Fruit fly (Drosophila melanogaster): ENCODE data around the gene Ndc1.
A peak's percentile ranks its signal among the peaks of the same experiment; 100 is the strongest.

Ndc1 gene

dm6 chr3R:23911073-23911690 lies 13.0 kb upstream of the Ndc1 start (continued):
- TF ChIP-seq Lhr (GFP tag; optimal IDR thresholded peaks at IDR 0.05) (no peak), CG7839 (tag; optimal IDR thresholded peaks at IDR 0.05) (no peak), zfh1 (GFP tag; IDR thresholded peaks at IDR 0.05) (no peak), CG3407 (GFP tag; optimal IDR thresholded peaks at IDR 0.05) (no peak), crol (GFP tag; IDR thresholded peaks at IDR 0.05) (0 out of 2 replicates have a peak, but pooled peaks have one; percentile 12), sens (GFP tag) (no peak), Myb (GFP tag; optimal IDR thresholded peaks at IDR 0.05) (no peak), NC2α (GFP tag; optimal IDR thresholded peaks at IDR 0.05) (no peak), D19B (GFP tag; optimal IDR thresholded peaks at IDR 0.05) (no peak), onecut (GFP tag; IDR thresholded peaks at IDR 0.05) (no peak), CG12769 (tag; optimal IDR thresholded peaks at IDR 0.05) (peak; percentile 66), Elba2 (GFP tag; optimal IDR thresholded peaks at IDR 0.05) (no peak), abd-A (tag; optimal IDR thresholded peaks at IDR 0.05) (peak; percentile 87), pros (GFP tag; optimal IDR thresholded peaks at IDR 0.05) (peak; percentile 63), dm (GFP tag; optimal IDR thresholded peaks at IDR 0.05) (no peak), oc (tag; optimal IDR thresholded peaks at IDR 0.05) (peak; percentile 50), CG10147 (GFP tag; optimal IDR thresholded peaks at IDR 0.05) (no peak), wek (GFP tag; optimal IDR thresholded peaks at IDR 0.05) (no peak), Hr78 (GFP tag; optimal IDR thresholded peaks at IDR 0.05) (peak in 1 of 2 experiments; percentile 29), mirr (GFP tag; optimal IDR thresholded peaks at IDR 0.05) (no peak), gro (GFP tag; optimal IDR thresholded peaks at IDR 0.05) (no peak), CG13894 (tag; optimal IDR thresholded peaks at IDR 0.05) (peak; percentile 45), Taf1 (GFP tag; IDR thresholded peaks at IDR 0.05) (no peak)

DNA sequence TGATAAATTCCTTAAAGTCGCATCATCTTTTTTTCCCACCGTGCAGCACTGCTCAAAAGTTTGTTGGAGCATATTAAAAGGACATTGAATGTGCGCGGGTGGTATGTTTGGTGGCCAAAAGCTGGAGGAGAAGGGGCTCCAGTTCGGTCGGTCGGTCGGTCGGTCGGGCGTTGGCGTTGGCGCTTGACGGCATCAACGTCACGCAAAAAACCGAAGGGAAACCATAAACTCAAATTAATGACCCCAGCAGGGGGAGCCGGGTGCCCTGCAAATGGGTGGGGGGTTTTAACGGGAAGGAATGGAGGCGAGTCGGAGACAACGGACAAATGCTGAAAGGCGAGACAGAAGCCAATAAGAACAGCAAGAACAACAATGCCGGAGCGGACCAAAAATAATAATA lies 11.8 kb upstream of the Ndc1 start:
- TF ChIP-seq Med (GFP tag) = peak; percentile 45
- TF ChIP-seq CG11085 (GFP tag; IDR thresholded peaks at IDR 0.05) = no peak
- TF ChIP-seq Doc3 (GFP tag; IDR thresholded peaks at IDR 0.05; ENCODE audit: partially characterized antibody) = no peak
- peak; percentile 74 for TF ChIP-seq crol (GFP tag; IDR thresholded peaks at IDR 0.05)
- peak; percentile 12 for TF ChIP-seq abd-A (tag; optimal IDR thresholded peaks at IDR 0.05)
- TF ChIP-seq CG10654 (GFP tag; optimal IDR thresholded peaks at IDR 0.05) = no peak
- TF ChIP-seq sr (GFP tag; IDR thresholded peaks at IDR 0.05) = peak; percentile 69; the same call in 2 of the 3 replicates
- TF ChIP-seq NFAT (GFP tag; IDR thresholded peaks at IDR 0.05) = 0 out of 2 replicates have a peak, but pooled peaks have one; percentile 37
- peak; percentile 33 for TF ChIP-seq Ets65A (GFP tag)
- peak; percentile 30 for TF ChIP-seq CG12769 (tag; optimal IDR thresholded peaks at IDR 0.05)

DNA sequence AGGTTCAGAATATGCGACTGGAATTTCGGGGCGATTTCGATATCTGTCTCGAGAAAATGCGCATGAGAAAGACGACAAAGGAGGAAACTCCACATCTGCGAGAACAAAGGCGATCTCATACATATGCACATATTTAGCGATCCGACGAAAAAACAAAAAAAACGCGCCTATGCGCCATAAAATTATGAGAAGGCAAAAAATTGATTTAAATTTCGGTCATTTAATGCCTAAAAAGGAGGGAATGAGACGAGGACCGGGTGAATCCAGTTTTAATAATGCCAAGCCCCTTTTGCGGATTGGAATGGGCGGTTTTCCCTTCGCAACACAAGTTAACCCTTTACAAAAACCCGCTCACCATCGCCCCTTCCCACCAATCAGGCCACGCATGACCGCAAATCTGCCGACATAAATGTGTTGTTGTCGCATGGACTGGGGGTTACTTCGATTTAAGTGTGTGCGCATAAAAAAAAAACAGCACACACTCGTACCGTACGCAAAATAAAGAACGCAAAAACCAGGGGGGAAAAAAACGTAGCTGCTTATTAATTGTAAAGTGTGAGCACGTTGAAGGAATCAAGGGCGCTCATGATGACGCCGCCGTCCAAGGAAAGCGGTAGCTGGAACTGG lies 9.7 kb upstream of the Ndc1 start:
- TF ChIP-seq CTCF (GFP tag; optimal IDR thresholded peaks at IDR 0.05) (no peak), nerfin-1 (tag; optimal IDR thresholded peaks at IDR 0.05) (no peak), CG10979 (tag; optimal IDR thresholded peaks at IDR 0.05) (no peak), Hsf (GFP tag; optimal IDR thresholded peaks at IDR 0.05) (no peak), CG4282 (GFP tag; optimal IDR thresholded peaks at IDR 0.05) (no peak), CG13287 (GFP tag; IDR thresholded peaks at IDR 0.05; ENCODE audit: partially characterized antibody) (0 out of 2 replicates have a peak, but pooled peaks have one; percentile 8), Dad (GFP tag; optimal IDR thresholded peaks at IDR 0.05) (no peak), cwo (GFP tag; optimal IDR thresholded peaks at IDR 0.05) (peak; percentile 56), p53 (GFP tag; optimal IDR thresholded peaks at IDR 0.05) (no peak), unpg (GFP tag; optimal IDR thresholded peaks at IDR 0.05) (no peak), CG6654 (GFP tag; optimal IDR thresholded peaks at IDR 0.05) (no peak), abd-A (tag; optimal IDR thresholded peaks at IDR 0.05) (peak; percentile 76), CG34422 (GFP tag; IDR thresholded peaks at IDR 0.05) (no peak), CG34224 (GFP tag; IDR thresholded peaks at IDR 0.05; ENCODE audit: partially characterized antibody) (no peak), nom (GFP tag; optimal IDR thresholded peaks at IDR 0.05) (no peak), sqz (GFP tag; optimal IDR thresholded peaks at IDR 0.05) (peak; percentile 65), CG7745 (tag; optimal IDR thresholded peaks at IDR 0.05) (no peak), CG13123 (GFP tag; optimal IDR thresholded peaks at IDR 0.05) (no peak), BEAF-32 (GFP tag; optimal IDR thresholded peaks at IDR 0.05) (no peak)
